Worm (Caenorhabditis elegans): Measurements from ENCODE around the gene lgc-13.

ce11 chrX:12149638-12150137 is 40.7 kb downstream of the lgc-13 start, which contains the start of gene znf-474:
- TF ChIP-seq pha-4 (tag; optimal IDR thresholded peaks at IDR 0.05) (no peak), lsy-27 (tag; optimal IDR thresholded peaks at IDR 0.05; ENCODE audit: borderline replicate concordance, insufficient read depth) (no peak), mes-4 (tag; optimal IDR thresholded peaks at IDR 0.05) (no peak), lin-26 (GFP tag; IDR thresholded peaks at IDR 0.05) (no peak), Y56A3A.18 (GFP tag; IDR thresholded peaks at IDR 0.05) (no peak), attf-6 (GFP tag; IDR thresholded peaks at IDR 0.05) (no peak), ZK185.1 (tag; optimal IDR thresholded peaks at IDR 0.05; ENCODE audit: poor library complexity, severe bottlenecking) (no peak), F57C9.4 (tag; optimal IDR thresholded peaks at IDR 0.05) (no peak), mel-28 (tag; optimal IDR thresholded peaks at IDR 0.05; ENCODE audit: borderline replicate concordance) (no peak), nhr-80 (tag; optimal IDR thresholded peaks at IDR 0.05) (no peak), Y95B8A.8 (GFP tag; IDR thresholded peaks at IDR 0.05) (no peak), athp-1 (tag; optimal IDR thresholded peaks at IDR 0.05) (no peak), repo-1 (tag; optimal IDR thresholded peaks at IDR 0.05) (no peak), unc-130 (GFP tag; optimal IDR thresholded peaks at IDR 0.05) (no peak)

Data from whole organism, young adult.